Fruit fly (Drosophila melanogaster) Kc167 (cell line): ENCODE results near the gene CG12355.

Experiments used
- Myc ChIP-seq: fragments of >200 bp; optimal IDR thresholded peaks from 2 replicates; lab custom pipeline; 2017; ENCODE audit warnings: missing external identifiers
- Sin3A ChIP-seq: fragments of >200 bp; optimal IDR thresholded peaks from 2 replicates; lab custom pipeline; 2018; ENCODE audit warnings: missing external identifiers
- h ChIP-seq: fragments of >200 bp; optimal IDR thresholded peaks from 3 replicates; lab custom pipeline; 2018; ENCODE audit warnings: missing external identifiers
- insv ChIP-seq: fragments of >200 bp; optimal IDR thresholded peaks from 3 replicates; lab custom pipeline; 2018; ENCODE audit warnings: missing external identifiers
- psq ChIP-seq: fragments of >200 bp; optimal IDR thresholded peaks from 2 replicates; lab custom pipeline; 2017; ENCODE audit warnings: missing external identifiers
- ttk ChIP-seq: sonication (Bioruptor generic); optimal IDR thresholded peaks from 2 replicates; lab custom pipeline; 2017; ENCODE audit warnings: missing external identifiers

Gene CG12355

DNA sequence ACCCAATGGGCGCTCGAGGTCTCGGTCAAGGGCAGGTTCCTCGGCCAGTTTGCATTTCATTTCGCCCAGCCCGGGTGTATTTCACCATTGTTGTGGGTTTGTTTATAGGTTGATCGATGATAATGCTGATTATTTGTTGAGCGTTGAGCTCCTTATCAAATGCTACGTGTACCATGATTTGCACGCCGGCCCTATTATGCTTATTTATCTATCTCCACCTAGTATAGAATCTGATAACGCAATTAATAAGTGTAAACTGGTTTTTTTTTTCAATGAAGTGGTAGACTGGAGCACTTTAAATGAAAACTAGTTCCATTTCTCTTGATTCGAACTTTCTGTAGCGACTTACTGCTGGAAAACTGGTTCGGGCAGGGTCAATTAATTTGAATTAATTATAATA lies 6.9 kb upstream of the CG12355 start:
- TF ChIP-seq psq: no peak
- no peak for TF ChIP-seq Myc (lab: Kevin White, UChicago)
- TF ChIP-seq insv (lab: Kevin White, UChicago): no peak
- no peak for TF ChIP-seq ttk
- TF ChIP-seq Sin3A: no peak
- TF ChIP-seq h (lab: Kevin White, UChicago): no peak

DNA sequence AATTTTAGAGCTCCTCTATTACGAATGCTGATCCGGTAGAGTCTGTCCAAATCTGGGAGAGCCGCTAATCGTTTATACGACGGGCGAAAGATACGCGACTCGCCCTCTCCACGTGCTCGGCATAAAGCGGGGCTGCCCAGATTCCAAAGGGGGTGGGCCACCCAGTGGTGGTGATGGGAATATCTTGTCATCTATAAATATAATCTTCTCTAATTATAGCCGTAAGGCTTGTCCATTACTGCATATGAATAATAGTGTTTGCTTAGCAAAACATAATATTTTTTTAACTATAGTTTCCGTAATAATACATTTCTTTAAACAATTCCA lies 6.3 kb upstream of the CG12355 start:
- TF ChIP-seq psq (no peak), Myc (lab: Kevin White, UChicago) (no peak), insv (lab: Kevin White, UChicago) (no peak), Sin3A (no peak), h (lab: Kevin White, UChicago) (no peak), ttk (no peak)

DNA sequence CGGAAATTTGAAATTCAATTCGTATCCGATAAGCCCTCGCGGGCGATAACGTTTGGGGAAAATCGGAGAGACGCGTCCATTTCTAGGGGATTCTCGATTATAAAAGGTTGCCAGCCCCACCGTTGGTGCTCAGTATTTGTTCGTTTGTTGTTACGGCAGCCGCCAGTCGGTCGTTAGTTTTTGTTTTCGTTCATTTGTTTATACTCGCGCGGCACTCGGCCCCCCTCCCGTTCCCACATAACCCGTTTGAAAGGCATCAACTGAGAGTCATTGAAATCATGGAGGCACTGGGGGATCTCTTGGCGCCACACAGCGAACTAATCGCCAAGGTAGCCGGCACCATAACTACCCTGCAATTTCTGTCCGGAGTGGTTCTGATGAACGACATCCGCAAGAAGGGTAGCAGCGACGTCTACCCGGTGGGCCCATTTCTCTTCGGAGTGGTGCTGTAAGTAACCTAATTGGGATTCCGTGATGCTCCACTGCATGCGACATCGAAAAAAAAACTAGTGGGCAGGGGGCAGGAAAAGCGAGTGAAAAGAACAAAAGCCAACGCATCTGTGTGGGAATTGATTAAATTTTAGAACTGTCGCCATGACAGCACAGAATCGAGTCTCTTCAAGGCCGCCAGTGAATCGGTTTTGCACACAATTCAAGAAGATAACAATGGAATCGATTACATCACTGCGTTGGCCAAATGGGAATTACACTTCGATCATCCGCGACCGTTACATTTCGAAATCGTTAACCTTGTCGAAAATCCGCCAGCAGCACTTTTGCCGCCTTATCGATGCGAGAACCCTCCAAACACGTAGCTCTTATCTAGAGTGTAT lies 5.7 kb upstream of the CG12355 start, which contains the start of gene CG7272:
TSS of gene CG7272 (plus strand) at position 126 of the 833 bp plus-strand sequence.
- no peak for TF ChIP-seq psq
- no peak for TF ChIP-seq Sin3A
- no peak for TF ChIP-seq h (lab: Kevin White, UChicago)
- no peak for TF ChIP-seq insv (lab: Kevin White, UChicago)
- TF ChIP-seq ttk: no peak
- no peak for TF ChIP-seq Myc (lab: Kevin White, UChicago)

DNA sequence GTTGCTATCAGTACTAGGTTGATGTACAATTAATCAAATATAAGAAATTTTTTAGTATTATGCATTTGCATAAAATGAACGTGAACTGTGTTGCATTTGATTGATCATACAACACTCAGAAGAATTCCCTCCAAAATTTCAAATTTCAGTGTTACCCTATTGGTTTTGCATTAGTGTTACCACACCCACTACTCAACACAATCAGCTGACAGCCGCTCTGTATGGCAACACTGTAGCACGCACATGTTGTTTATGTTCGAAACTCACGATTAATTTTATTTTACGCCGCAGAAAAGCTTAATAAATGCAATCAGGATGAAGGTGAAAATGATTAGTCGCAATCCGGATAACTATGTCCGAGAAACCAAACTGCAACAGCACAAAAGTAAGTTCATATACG lies 3.4 kb upstream of the CG12355 start, which contains the start of gene CG7275:
TSS of gene CG7275 (plus strand) at position 215 of the 400 bp plus-strand sequence.
- TF ChIP-seq Myc (lab: Kevin White, UChicago) (no peak), psq (no peak), ttk (no peak), h (lab: Kevin White, UChicago) (no peak), Sin3A (no peak), insv (lab: Kevin White, UChicago) (no peak)

DNA sequence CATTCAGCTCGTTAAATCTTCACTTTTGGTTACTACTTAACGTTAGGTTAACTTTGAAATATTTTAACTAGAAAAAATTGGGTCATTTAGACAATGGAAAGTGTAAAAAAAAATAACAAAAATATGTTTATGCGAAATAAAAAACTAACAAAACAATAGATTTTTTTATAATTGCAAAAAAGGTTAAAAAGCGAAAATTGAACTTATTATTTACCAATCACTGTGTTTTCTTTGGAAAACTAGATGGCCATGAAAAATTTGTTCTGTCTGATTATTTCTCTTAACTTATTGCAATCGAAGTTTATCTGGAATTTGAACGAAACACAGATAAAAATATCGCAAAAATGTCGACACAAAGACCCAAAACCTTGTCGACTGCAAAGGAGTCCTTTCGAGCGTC lies 2.6 kb upstream of the CG12355 start, which contains the start of gene CG7276:
TSS of gene CG7276 (plus strand) at position 301 of the 400 bp plus-strand sequence.
- no peak for TF ChIP-seq insv (lab: Kevin White, UChicago)
- no peak for TF ChIP-seq psq
- no peak for TF ChIP-seq ttk
- no peak for TF ChIP-seq h (lab: Kevin White, UChicago)
- no peak for TF ChIP-seq Sin3A
- no peak for TF ChIP-seq Myc (lab: Kevin White, UChicago)

DNA sequence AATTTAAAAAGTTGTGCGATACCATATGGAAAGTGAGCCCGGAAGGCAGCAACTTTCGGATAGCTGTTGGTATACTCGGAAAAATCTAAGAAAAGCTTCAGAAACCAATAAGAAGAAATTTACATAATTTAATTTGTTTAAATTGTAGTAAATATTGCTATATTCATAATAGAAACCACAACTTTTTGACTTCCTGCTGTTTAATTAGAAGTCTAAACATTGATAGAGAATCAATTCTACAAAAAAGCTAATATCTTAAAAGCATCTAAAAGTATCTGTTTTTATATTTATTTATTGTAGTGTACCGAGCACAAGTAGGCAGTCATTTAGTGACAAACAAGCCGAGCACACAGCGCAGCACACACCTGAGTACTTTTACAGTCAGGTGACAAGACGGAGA lies 925 bp upstream of the CG12355 start, which contains the start of gene CG13455:
TSS of gene CG13455 (plus strand) at position 301 of the 400 bp plus-strand sequence.
- no peak for TF ChIP-seq insv (lab: Kevin White, UChicago)
- no peak for TF ChIP-seq Sin3A
- TF ChIP-seq h (lab: Kevin White, UChicago): no peak
- no peak for TF ChIP-seq psq
- TF ChIP-seq ttk: no peak
- TF ChIP-seq Myc (lab: Kevin White, UChicago): no peak

DNA sequence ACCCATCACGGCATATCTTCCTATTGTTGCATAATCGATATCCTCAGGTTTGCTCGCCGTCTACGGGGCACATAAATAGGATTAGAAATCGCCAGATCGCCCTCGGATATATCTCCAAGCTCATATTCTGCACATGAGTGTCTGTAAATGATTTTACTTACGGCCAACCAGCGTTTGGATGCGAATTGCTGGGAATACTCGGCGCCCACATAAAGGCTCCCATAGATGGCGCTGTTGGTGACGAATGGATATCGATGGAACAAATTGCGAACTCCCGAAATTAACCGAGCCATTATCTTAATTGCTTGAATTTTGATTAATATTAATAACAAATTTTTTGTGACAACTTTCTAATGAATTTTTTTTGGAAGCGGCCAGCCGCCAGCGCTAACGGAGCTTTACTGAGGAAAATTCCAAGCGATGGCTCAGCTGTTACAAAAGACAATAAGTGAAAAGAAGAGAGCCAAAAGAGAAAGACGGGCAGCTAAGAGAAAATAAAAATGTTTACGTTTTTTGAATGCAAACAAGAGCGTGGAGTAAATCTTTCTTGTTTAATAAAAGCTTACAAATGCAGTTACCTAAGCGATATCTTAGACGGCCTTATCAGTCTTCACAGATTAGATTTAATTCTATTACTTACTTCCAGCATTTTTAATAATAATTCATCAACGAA lies 614 bp downstream of the CG12355 start:
- no peak for TF ChIP-seq ttk
- no peak for TF ChIP-seq psq
- TF ChIP-seq h (lab: Kevin White, UChicago): no peak
- no peak for TF ChIP-seq insv (lab: Kevin White, UChicago)
- no peak for TF ChIP-seq Myc (lab: Kevin White, UChicago)
- TF ChIP-seq Sin3A: no peak

DNA sequence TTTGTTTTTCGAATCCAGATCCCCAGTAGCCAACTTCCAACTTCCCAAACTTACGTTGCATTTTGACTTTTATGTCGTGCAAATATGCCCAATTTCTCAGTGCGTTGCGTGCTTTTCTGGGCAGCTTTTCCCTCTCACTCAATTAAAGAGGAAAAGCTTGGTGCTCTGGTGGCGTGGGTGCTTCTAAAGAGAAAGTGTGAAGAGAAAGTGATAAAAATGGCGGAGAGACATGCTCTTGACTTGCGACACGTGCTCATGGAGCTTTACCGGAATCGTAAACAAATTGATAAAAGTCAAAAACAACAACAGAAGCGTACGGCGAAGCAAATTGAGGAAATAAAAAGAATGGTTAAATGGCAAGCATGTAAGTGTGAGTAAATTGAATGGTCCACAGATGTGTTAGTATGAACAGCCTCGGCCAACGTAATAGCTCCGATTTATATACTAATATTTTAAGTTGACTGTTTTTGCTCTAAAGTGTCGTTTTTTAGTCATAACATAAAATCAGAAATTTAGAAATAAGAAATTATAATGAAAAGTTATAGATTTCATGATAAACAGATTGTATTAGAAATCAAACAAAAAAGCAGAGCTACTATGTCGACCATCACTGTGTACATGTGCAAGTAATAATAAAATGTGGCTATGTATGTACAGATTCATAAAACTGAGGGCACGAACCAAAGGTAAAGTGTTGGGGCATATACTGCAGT lies 1.3 kb downstream of the CG12355 start:
- TF ChIP-seq psq (no peak), Sin3A (no peak), Myc (lab: Kevin White, UChicago) (no peak), h (lab: Kevin White, UChicago) (no peak), insv (lab: Kevin White, UChicago) (no peak), ttk (no peak)

DNA sequence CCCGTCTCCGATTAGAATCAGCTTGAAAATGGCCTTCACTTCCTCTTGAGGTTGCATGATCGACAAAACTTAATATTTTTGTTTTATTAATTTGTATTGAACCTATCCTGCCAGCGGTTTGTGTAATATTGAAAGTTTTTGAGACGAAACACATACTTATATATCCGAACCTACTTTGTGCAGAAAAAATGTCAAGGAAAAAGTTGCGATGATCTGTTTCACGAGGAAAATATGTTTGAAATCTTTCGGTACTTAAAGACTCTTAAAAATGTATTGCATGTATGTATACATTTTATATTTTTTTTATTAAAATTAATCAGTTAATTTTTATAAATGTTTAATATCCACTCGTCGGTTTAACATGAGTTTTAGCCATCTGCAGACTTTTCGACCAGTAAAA lies 10.0 kb downstream of the CG12355 start, which contains the start of gene Ran-like:
TSS of gene Ran-like (minus strand) at position 101 of the 400 bp plus-strand sequence.
- no peak for TF ChIP-seq insv (lab: Kevin White, UChicago)
- no peak for TF ChIP-seq ttk
- TF ChIP-seq Myc (lab: Kevin White, UChicago): no peak
- no peak for TF ChIP-seq psq
- TF ChIP-seq h (lab: Kevin White, UChicago): no peak
- TF ChIP-seq Sin3A: no peak

DNA sequence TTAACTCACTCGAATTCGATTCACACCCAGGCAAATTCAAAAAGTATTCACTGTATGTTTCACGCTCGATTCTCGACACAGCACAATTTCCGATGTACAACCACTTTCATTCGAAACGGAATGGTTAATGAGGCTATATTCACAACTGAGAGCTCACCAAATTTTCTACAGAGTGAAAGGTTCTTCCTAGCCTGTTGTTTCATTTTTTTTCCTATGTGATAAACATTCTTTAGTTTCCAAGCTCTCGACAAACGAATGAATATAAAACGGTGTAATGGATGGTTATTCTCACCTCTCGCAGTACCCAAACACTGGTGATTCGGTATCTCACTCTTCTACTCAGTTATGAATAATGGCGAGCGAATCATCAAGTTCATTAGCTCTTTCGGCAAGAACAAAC lies 21.3 kb downstream of the CG12355 start, which contains the start of gene cocoon:
TSS of gene cocoon (minus strand) at position 101 of the 400 bp plus-strand sequence.
- TF ChIP-seq Sin3A: no peak
- TF ChIP-seq psq: no peak
- no peak for TF ChIP-seq ttk
- no peak for TF ChIP-seq insv (lab: Kevin White, UChicago)
- TF ChIP-seq Myc (lab: Kevin White, UChicago): no peak
- no peak for TF ChIP-seq h (lab: Kevin White, UChicago)
